Fruit fly (Drosophila melanogaster) whole organism, wandering third instar larva: ENCODE data around the gene CG9147.
A peak's percentile ranks its signal among the peaks of the same experiment; 100 is the strongest.

Source experiments
- Abd-B ChIP-seq: fragments of >200 bp; optimal IDR thresholded peaks from 2 replicates; lab custom pipeline; 2017; ENCODE audit warnings: missing biosample characterization, missing genetic modification characterization
- CG32264 ChIP-seq: fragments of 200-800 bp; sonication (Bioruptor generic); optimal IDR thresholded peaks from 2 replicates; lab custom pipeline; 2016; ENCODE audit warnings: missing biosample characterization, missing genetic modification characterization
- CG9705 ChIP-seq: fragments of 200-800 bp; sonication (Bioruptor generic); optimal IDR thresholded peaks from 2 replicates; lab custom pipeline; 2018; ENCODE audit warnings: missing biosample characterization, mild to moderate bottlenecking, missing genetic modification characterization
- CrebA ChIP-seq: fragments of 200-800 bp; sonication (Bioruptor generic); optimal IDR thresholded peaks from 2 replicates; lab custom pipeline; 2016; ENCODE audit warnings: missing biosample characterization, mild to moderate bottlenecking, missing genetic modification characterization, borderline replicate concordance
- Dfd ChIP-seq: fragments of >200 bp; optimal IDR thresholded peaks from 2 replicates; lab custom pipeline; 2017; ENCODE audit warnings: missing biosample characterization, missing genetic modification characterization
- Dif ChIP-seq: fragments of 200-275, 200-300 bp; sonication (Bioruptor generic); optimal IDR thresholded peaks from 2 replicates; lab custom pipeline; 2018; ENCODE audit warnings: missing biosample characterization, missing genetic modification characterization; ENCODE audit not compliant: partially characterized antibody
- GATAd ChIP-seq: sonication (Bioruptor generic); optimal IDR thresholded peaks from 2 replicates; lab custom pipeline; 2016; ENCODE audit warnings: missing biosample characterization, missing genetic modification characterization
- HLH106 ChIP-seq: fragments of 200-800 bp; optimal IDR thresholded peaks from 3 replicates; lab custom pipeline; 2019; ENCODE audit warnings: missing biosample characterization, mild to moderate bottlenecking, missing genetic modification characterization, moderate library complexity
- Hnf4 ChIP-seq: fragments of 200-800 bp; sonication (Bioruptor generic); optimal IDR thresholded peaks from 2 replicates; lab custom pipeline; 2016; ENCODE audit warnings: missing biosample characterization, mild to moderate bottlenecking, missing genetic modification characterization
- Hr78 ChIP-seq: fragments of >200 bp; optimal IDR thresholded peaks from 2 replicates; lab custom pipeline; 2017; ENCODE audit warnings: missing biosample characterization, missing genetic modification characterization
- Hr83 ChIP-seq: fragments of 200-300 bp; sonication (Bioruptor generic); optimal IDR thresholded peaks from 2 replicates; lab custom pipeline; 2016; ENCODE audit warnings: missing biosample characterization, mild to moderate bottlenecking, missing genetic modification characterization, moderate library complexity; ENCODE audit not compliant: poor library complexity, severe bottlenecking
- Jra ChIP-seq: sonication (Bioruptor generic); optimal IDR thresholded peaks from 2 replicates; lab custom pipeline; 2016; ENCODE audit warnings: missing biosample characterization, missing genetic modification characterization
- Mio ChIP-seq: sonication (Bioruptor generic); optimal IDR thresholded peaks from 2 replicates; lab custom pipeline; 2016; ENCODE audit warnings: missing biosample characterization, missing genetic modification characterization
- Myc ChIP-seq: fragments of >200 bp; optimal IDR thresholded peaks from 2 replicates; lab custom pipeline; 2017
- N ChIP-seq: fragments of >200 bp; optimal IDR thresholded peaks from 2 replicates; lab custom pipeline; 2018; ENCODE audit warnings: missing biosample characterization, missing external identifiers, missing genetic modification characterization
- OdsH ChIP-seq: fragments of 200-800 bp; sonication (Bioruptor generic); optimal IDR thresholded peaks from 2 replicates; lab custom pipeline; 2016; ENCODE audit warnings: missing biosample characterization, mild to moderate bottlenecking, missing genetic modification characterization
- Rel ChIP-seq, 2 experiments: fragments of 200-800 bp; sonication (Bioruptor generic) in 1 of 2; optimal IDR thresholded peaks; 2 replicates in 1 of 2; 3 replicates in 1 of 2; lab custom pipeline; 2016 to 2019; ENCODE audit warnings: mild to moderate bottlenecking in 2 of 2, missing biosample characterization in 2 of 2, missing genetic modification characterization in 2 of 2, moderate library complexity in 1 of 2
- Sp1 ChIP-seq: fragments of 200-800 bp; sonication (Bioruptor generic); optimal IDR thresholded peaks from 3 replicates; lab custom pipeline; 2019; ENCODE audit warnings: missing biosample characterization, mild to moderate bottlenecking, missing genetic modification characterization, moderate library complexity
- Vsx2 ChIP-seq: fragments of 200-300, 225-300 bp; sonication (Bioruptor generic); optimal IDR thresholded peaks from 2 replicates; lab custom pipeline; 2018; ENCODE audit warnings: missing biosample characterization, missing genetic modification characterization; ENCODE audit not compliant: partially characterized antibody
- br ChIP-seq: fragments of 200-800 bp; sonication (Bioruptor generic); optimal IDR thresholded peaks from 2 replicates; lab custom pipeline; 2016; ENCODE audit warnings: missing biosample characterization, missing genetic modification characterization
- brk ChIP-seq: fragments of 200-800 bp; sonication (Bioruptor generic); optimal IDR thresholded peaks from 2 replicates; lab custom pipeline; 2016; ENCODE audit warnings: missing biosample characterization, mild to moderate bottlenecking, missing genetic modification characterization
- dl ChIP-seq, 2 experiments: fragments of 175-275, 200-275 bp in 1 of 2; fragments of 200-275 bp in 1 of 2; sonication (Bioruptor generic); optimal IDR thresholded peaks; lab custom pipeline; 2018; ENCODE audit warnings: mild to moderate bottlenecking in 2 of 2, missing biosample characterization in 2 of 2, missing genetic modification characterization in 2 of 2, moderate library complexity in 2 of 2; ENCODE audit not compliant: partially characterized antibody in 2 of 2, insufficient read depth in 1 of 2
- dmrt93B ChIP-seq: fragments of 200-800 bp; sonication (Bioruptor generic); optimal IDR thresholded peaks from 2 replicates; lab custom pipeline; 2018; ENCODE audit warnings: missing biosample characterization, mild to moderate bottlenecking, missing genetic modification characterization
- dsf ChIP-seq: sonication (Bioruptor generic); optimal IDR thresholded peaks from 2 replicates; lab custom pipeline; 2016; ENCODE audit warnings: missing biosample characterization, missing genetic modification characterization, borderline replicate concordance
- ey ChIP-seq: fragments of 200-800 bp; sonication (Bioruptor generic); optimal IDR thresholded peaks from 2 replicates; lab custom pipeline; 2016; ENCODE audit warnings: missing biosample characterization, missing genetic modification characterization
- foxo ChIP-seq, 2 experiments: fragments of 200-800 bp; sonication (Bioruptor generic); optimal IDR thresholded peaks; 2 replicates in 1 of 2; 3 replicates in 1 of 2; lab custom pipeline; 2016 to 2017; ENCODE audit warnings: missing biosample characterization in 2 of 2, missing genetic modification characterization in 2 of 2
- fru ChIP-seq: fragments of 200-800 bp; sonication (Bioruptor generic); optimal IDR thresholded peaks from 3 replicates; lab custom pipeline; 2016; ENCODE audit warnings: missing biosample characterization, mild to moderate bottlenecking, missing genetic modification characterization
- h ChIP-seq: fragments of 200-800 bp; sonication (Bioruptor generic); optimal IDR thresholded peaks from 3 replicates; lab custom pipeline; 2016; ENCODE audit warnings: missing biosample characterization, mild to moderate bottlenecking, missing genetic modification characterization
- jim ChIP-seq: fragments of 175-275, 200-325 bp; sonication (Bioruptor generic); optimal IDR thresholded peaks from 2 replicates; lab custom pipeline; 2016; ENCODE audit warnings: missing biosample characterization, mild to moderate bottlenecking, missing genetic modification characterization
- lola ChIP-seq: fragments of >200 bp; optimal IDR thresholded peaks from 2 replicates; lab custom pipeline; 2017; ENCODE audit warnings: missing biosample characterization, missing genetic modification characterization
- pan ChIP-seq: fragments of >200 bp; optimal IDR thresholded peaks from 2 replicates; lab custom pipeline; 2017
- psq ChIP-seq: fragments of 200-800 bp; sonication (Bioruptor generic); optimal IDR thresholded peaks from 3 replicates; lab custom pipeline; 2017; ENCODE audit warnings: missing biosample characterization, mild to moderate bottlenecking, missing genetic modification characterization, moderate library complexity
- rgr ChIP-seq: fragments of 200-800 bp; sonication (Bioruptor generic); optimal IDR thresholded peaks from 3 replicates; lab custom pipeline; 2016; ENCODE audit warnings: missing biosample characterization, mild to moderate bottlenecking, missing genetic modification characterization
- sage ChIP-seq: fragments of 200-800 bp; sonication (Bioruptor generic); optimal IDR thresholded peaks from 2 replicates; lab custom pipeline; 2016; ENCODE audit warnings: missing biosample characterization, mild to moderate bottlenecking, missing genetic modification characterization
- sv ChIP-seq: fragments of 200-800 bp; sonication (Bioruptor generic); optimal IDR thresholded peaks from 3 replicates; lab custom pipeline; 2016; ENCODE audit warnings: missing biosample characterization, missing genetic modification characterization
- tai ChIP-seq: sonication (Bioruptor generic); optimal IDR thresholded peaks from 2 replicates; lab custom pipeline; 2016; ENCODE audit warnings: missing biosample characterization, missing genetic modification characterization
- usp ChIP-seq: fragments of >200 bp; optimal IDR thresholded peaks from 2 replicates; lab custom pipeline; 2017; ENCODE audit warnings: missing biosample characterization, missing genetic modification characterization
- woc ChIP-seq: sonication (Bioruptor generic); optimal IDR thresholded peaks from 2 replicates; lab custom pipeline; 2016; ENCODE audit warnings: missing biosample characterization, mild to moderate bottlenecking, missing genetic modification characterization

The CG9147 gene

DNA sequence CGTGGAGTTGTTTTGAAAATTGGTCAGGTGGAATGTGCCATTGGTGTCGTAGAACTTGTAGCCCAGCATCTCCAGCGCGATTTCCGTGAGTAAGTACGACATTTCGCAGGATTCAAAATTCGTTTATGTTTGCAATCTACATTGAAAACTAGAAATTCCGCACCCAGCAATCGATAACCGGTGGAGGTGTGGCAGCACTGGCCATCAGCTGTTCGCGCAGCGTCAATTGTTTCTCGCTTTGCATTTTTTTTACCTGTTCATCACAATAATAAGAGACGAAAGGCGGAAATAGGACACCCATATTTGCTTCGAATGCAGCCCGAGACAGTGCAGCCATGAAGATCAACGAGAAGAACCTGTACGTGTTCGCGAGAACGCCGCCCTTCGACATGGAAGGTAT is 17.3 kb upstream of the CG9147 start, which contains the start of the genes CG34179 and slmo:
TSS of gene CG34179 (minus strand) at position 165 of the 400 bp plus-strand sequence.
TSS of gene slmo (minus strand) at position 165 of the 400 bp plus-strand sequence.
- TF ChIP-seq fru (GFP tag; lab: Kevin White, UChicago) (no peak), tai (GFP tag; lab: Kevin White, UChicago) (no peak)

DNA sequence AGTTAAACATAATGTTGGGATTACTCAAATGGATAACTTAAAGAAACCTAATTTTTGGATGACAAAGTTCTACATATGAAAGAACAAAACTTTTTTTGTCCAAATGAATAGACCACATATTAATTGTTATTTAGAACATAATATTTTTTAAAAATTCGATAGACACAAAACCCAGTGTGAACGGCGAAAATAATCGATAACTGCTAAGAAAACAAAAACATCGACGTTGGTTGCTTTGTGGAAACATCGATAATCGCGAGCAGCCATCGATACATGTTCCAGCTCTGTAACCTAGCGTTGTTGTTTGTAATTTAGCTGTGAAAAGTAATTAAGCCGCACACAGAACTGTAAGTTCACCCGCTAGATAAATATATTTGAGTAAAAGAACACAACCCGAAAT is 15.2 kb upstream of the CG9147 start, which contains the start of gene CG9135:
TSS of gene CG9135 (plus strand) at position 226 of the 400 bp plus-strand sequence.
- no peak for TF ChIP-seq GATAd (GFP tag; lab: Kevin White, UChicago)
- TF ChIP-seq HLH106 = peak; percentile 9
- no peak for TF ChIP-seq br (GFP tag; lab: Kevin White, UChicago)
- peak; percentile 29 for TF ChIP-seq Jra
- TF ChIP-seq Hr83 = peak; percentile 46

DNA sequence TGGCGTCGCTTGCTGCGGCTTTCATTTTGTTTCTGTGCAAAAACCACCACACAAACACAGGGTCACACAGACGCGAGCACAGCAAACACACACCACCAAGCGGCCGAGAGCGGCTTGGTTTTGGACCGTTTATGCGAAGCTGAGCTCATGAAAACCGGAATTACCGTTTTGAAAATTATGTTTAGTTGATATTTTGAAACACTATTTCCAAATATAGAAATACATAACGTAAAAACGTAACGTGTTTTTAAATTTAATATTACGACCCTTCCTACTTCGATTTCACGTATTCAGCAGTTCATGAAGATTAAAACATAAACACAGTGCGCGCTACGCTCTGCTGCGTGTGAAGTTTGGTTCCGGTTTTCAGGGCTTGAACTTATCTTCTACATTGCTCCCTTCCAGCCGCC is 14.6 kb upstream of the CG9147 start:
- TF ChIP-seq dl (GFP tag; optimal IDR thresholded peaks at IDR 0.05; lab: Kevin White, UChicago; ENCODE audit: insufficient read depth in 1 of 2, partially characterized antibody in 2 of 2) (no peak), ey (GFP tag; lab: Kevin White, UChicago) (peak; percentile 93), GATAd (GFP tag; lab: Kevin White, UChicago) (no peak), Hr83 (peak; percentile 57), psq (GFP tag; lab: Kevin White, UChicago) (peak; percentile 90), Dfd (GFP tag; lab: Kevin White, UChicago) (no peak), N (GFP tag; lab: Kevin White, UChicago) (no peak), sage (GFP tag; lab: Kevin White, UChicago) (peak; percentile 88), CrebA (GFP tag; lab: Kevin White, UChicago) (no peak), foxo (GFP tag; optimal IDR thresholded peaks at IDR 0.05; lab: Kevin White, UChicago) (peak; percentile 92 to 95), CG9705 (GFP tag; lab: Kevin White, UChicago) (peak; percentile 91), h (GFP tag; lab: Kevin White, UChicago) (peak; percentile 98), jim (no peak), dmrt93B (GFP tag; lab: Kevin White, UChicago) (peak; percentile 75), pan (lab: Kevin White, UChicago) (no peak), Hr78 (GFP tag; lab: Kevin White, UChicago) (no peak), Abd-B (GFP tag; lab: Kevin White, UChicago) (no peak), CG32264 (GFP tag; lab: Kevin White, UChicago) (peak; percentile 90), sv (GFP tag; lab: Kevin White, UChicago) (peak; percentile 97), rgr (GFP tag; lab: Kevin White, UChicago) (peak; percentile 98), Myc (lab: Kevin White, UChicago) (no peak), dsf (GFP tag; lab: Kevin White, UChicago) (peak; percentile 76), br (GFP tag; lab: Kevin White, UChicago) (peak; percentile 97), Hnf4 (GFP tag; lab: Kevin White, UChicago) (peak; percentile 94), Mio (GFP tag; lab: Kevin White, UChicago) (peak; percentile 53), OdsH (peak; percentile 96), Vsx2 (GFP tag; lab: Kevin White, UChicago) (no peak), woc (peak; percentile 93), Jra (peak; percentile 64), tai (GFP tag; lab: Kevin White, UChicago) (no peak), Dif (GFP tag; lab: Kevin White, UChicago) (no peak), lola (GFP tag; lab: Kevin White, UChicago) (no peak), brk (GFP tag; lab: Kevin White, UChicago) (no peak), Sp1 (GFP tag; lab: Kevin White, UChicago) (peak; percentile 97), Rel (GFP tag; optimal IDR thresholded peaks at IDR 0.05; lab: Kevin White, UChicago) (peak; percentile 87), Rel (tag; optimal IDR thresholded peaks at IDR 0.05; lab: Kevin White, UChicago) (peak; percentile 88), fru (GFP tag; lab: Kevin White, UChicago) (peak; percentile 98), HLH106 (peak; percentile 94), usp (GFP tag; lab: Kevin White, UChicago) (no peak)
